Worm (Caenorhabditis elegans) whole organism, L3 larva: ENCODE results near the gene Y54E2A.9.

Source experiments
- ZK546.5 ChIP-seq: sonication (generic microtip); optimal IDR thresholded peaks from 2 replicates; lab custom pipeline; 2017; ENCODE audit warnings: missing biosample characterization, missing genetic modification characterization
- ceh-28 ChIP-seq: fragments of 150-350 bp; optimal IDR thresholded peaks from 2 replicates; lab custom pipeline; 2014; ENCODE audit warnings: missing biosample characterization, missing genetic modification reagents, missing genetic modification characterization
- ceh-82 ChIP-seq: fragments of 150-350 bp; optimal IDR thresholded peaks from 2 replicates; lab custom pipeline; 2014; ENCODE audit warnings: missing biosample characterization, missing genetic modification characterization
- daf-12 ChIP-seq: fragments of 150-350 bp; optimal IDR thresholded peaks from 2 replicates; lab custom pipeline; 2014; ENCODE audit warnings: missing biosample characterization, missing genetic modification reagents, missing genetic modification characterization
- nhr-11 ChIP-seq: fragments of 150-350 bp; optimal IDR thresholded peaks from 2 replicates; lab custom pipeline; 2014; ENCODE audit warnings: missing biosample characterization, missing genetic modification characterization
- nhr-12 ChIP-seq: fragments of 150-350 bp; optimal IDR thresholded peaks from 2 replicates; lab custom pipeline; 2014; ENCODE audit warnings: missing biosample characterization, missing genetic modification characterization
- pqm-1 ChIP-seq: fragments of 150-350 bp; optimal IDR thresholded peaks from 2 replicates; lab custom pipeline; 2017; ENCODE audit warnings: missing biosample characterization, missing genetic modification characterization, inconsistent platforms
- ztf-11 ChIP-seq: fragments of 150-350 bp; optimal IDR thresholded peaks from 2 replicates; lab custom pipeline; 2014; ENCODE audit warnings: missing biosample characterization, missing genetic modification characterization

- no peak for TF ChIP-seq ceh-28 (tag; lab: Kevin White, UChicago)
- TF ChIP-seq pqm-1 (tag; lab: Kevin White, UChicago), result no peak
- no peak for TF ChIP-seq nhr-11 (tag; lab: Kevin White, UChicago)
- no peak for TF ChIP-seq daf-12 (tag; lab: Kevin White, UChicago)
- no peak for TF ChIP-seq ztf-11 (tag; lab: Kevin White, UChicago)
- TF ChIP-seq nhr-12 (tag; lab: Kevin White, UChicago), result no peak
- no peak for TF ChIP-seq ZK546.5 (tag; lab: Kevin White, UChicago)
- no peak for TF ChIP-seq ceh-82
These were observed 46.2 kb upstream of the Y54E2A.9 start for ce11 chrII:14832055-14832454.
